Worm (Caenorhabditis elegans) whole organism, L4 larva: ENCODE results near the gene T23F2.5.

Source experiments
- F10B5.3 ChIP-seq: sonication (generic microtip); optimal IDR thresholded peaks from 2 replicates; lab custom pipeline; 2016; ENCODE audit warnings: mild to moderate bottlenecking, missing genetic modification characterization, missing compliant biosample characterization
- F44E2.7 ChIP-seq: fragments of 200-800 bp; sonication (Bioruptor generic); IDR thresholded peaks from 2 replicates; pipeline ENCODE4 v2.1.2; 2022; ENCODE audit warnings: missing genetic modification characterization, missing compliant biosample characterization
- aha-1 ChIP-seq: fragments of 150-350 bp; peaks from one replicate; lab custom pipeline; 2014; ENCODE audit warnings: missing biosample characterization, missing genetic modification characterization
- ama-1 ChIP-seq: fragments of 150-350 bp; optimal IDR thresholded peaks from 2 replicates; lab custom pipeline; 2014; ENCODE audit warnings: inconsistent platforms, mixed read lengths
- ceh-20 ChIP-seq: fragments of 200-800 bp; sonication (Bioruptor generic); IDR thresholded peaks from 2 replicates; pipeline ENCODE4 v1.3.6; 2022; ENCODE audit warnings: missing genetic modification reagents, missing genetic modification characterization, missing compliant biosample characterization
- ceh-32 ChIP-seq: sonication (generic microtip); optimal IDR thresholded peaks from 2 replicates; lab custom pipeline; 2016; ENCODE audit warnings: mild to moderate bottlenecking, missing genetic modification characterization, missing compliant biosample characterization; ENCODE audit not compliant: poor library complexity
- ceh-44 ChIP-seq: fragments of 200-800 bp; sonication (Bioruptor generic); IDR thresholded peaks from 2 replicates; pipeline ENCODE4 v1.3.6; 2022; ENCODE audit warnings: missing genetic modification reagents, missing genetic modification characterization, missing compliant biosample characterization
- ceh-82 ChIP-seq: sonication (generic microtip); optimal IDR thresholded peaks from 2 replicates; lab custom pipeline; 2017; ENCODE audit warnings: missing biosample characterization, missing genetic modification characterization
- daf-16 ChIP-seq, 3 experiments: sonication (generic microtip); optimal IDR thresholded peaks; 2 replicates each; lab custom pipeline; 2016 to 2017; ENCODE audit warnings: missing genetic modification characterization in 3 of 3, missing genetic modification reagents in 3 of 3, mild to moderate bottlenecking in 2 of 3, missing compliant biosample characterization in 2 of 3, missing biosample characterization in 1 of 3, moderate library complexity in 1 of 3
- dmd-6 ChIP-seq: fragments of 200-800 bp; sonication (Bioruptor generic); IDR thresholded peaks from 2 replicates; pipeline ENCODE4 v1.3.6; 2022; ENCODE audit warnings: missing genetic modification reagents, missing genetic modification characterization, missing compliant biosample characterization
- dmd-8 ChIP-seq: fragments of 200-800 bp; sonication (Bioruptor generic); IDR thresholded peaks from 2 replicates; pipeline ENCODE4 v1.3.6; 2022; ENCODE audit warnings: missing genetic modification characterization, missing compliant biosample characterization
- dve-1 ChIP-seq: sonication (generic microtip); optimal IDR thresholded peaks from 2 replicates; lab custom pipeline; 2017; ENCODE audit warnings: antibody characterized with exemption, mild to moderate bottlenecking, missing genetic modification characterization, missing compliant biosample characterization; ENCODE audit not compliant: insufficient read depth
- egl-43 ChIP-seq: fragments of 200-800 bp; sonication (Bioruptor generic); IDR thresholded peaks from 2 replicates; pipeline ENCODE4 v1.3.6; 2022; ENCODE audit warnings: missing genetic modification reagents, missing genetic modification characterization, missing compliant biosample characterization
- fos-1 ChIP-seq: fragments of 150-350 bp; optimal IDR thresholded peaks from 2 replicates; lab custom pipeline; 2014; ENCODE audit warnings: missing biosample characterization, missing genetic modification characterization
- hif-1 ChIP-seq, 2 experiments: sonication (generic microtip); optimal IDR thresholded peaks; 2 replicates each; lab custom pipeline; 2016 to 2017; ENCODE audit warnings: missing compliant biosample characterization in 2 of 2, missing genetic modification characterization in 2 of 2, missing genetic modification reagents in 2 of 2, missing genotype in 2 of 2, mild to moderate bottlenecking in 1 of 2
- hlh-11 ChIP-seq: fragments of 200-800 bp; sonication (Bioruptor generic); optimal IDR thresholded peaks from 2 replicates; lab custom pipeline; 2018; ENCODE audit warnings: mild to moderate bottlenecking, missing genetic modification characterization, missing compliant biosample characterization
- hlh-30 ChIP-seq: sonication (generic microtip); optimal IDR thresholded peaks from 2 replicates; lab custom pipeline; 2017; ENCODE audit warnings: antibody characterized with exemption, mild to moderate bottlenecking, missing genetic modification characterization, missing compliant biosample characterization; ENCODE audit not compliant: insufficient read depth
- hmg-1.1 ChIP-seq: fragments of 200-800 bp; sonication (Bioruptor generic); IDR thresholded peaks from 2 replicates; pipeline ENCODE4 v1.3.6; 2022; ENCODE audit warnings: missing genetic modification reagents, missing genetic modification characterization, missing compliant biosample characterization
- lim-7 ChIP-seq: fragments of 200-800 bp; sonication (Bioruptor generic); IDR thresholded peaks from 2 replicates; pipeline ENCODE4 v1.3.6; 2022; ENCODE audit warnings: missing genetic modification characterization, missing compliant biosample characterization
- lin-39 ChIP-seq: fragments of 150-350 bp; optimal IDR thresholded peaks from 2 replicates; lab custom pipeline; 2014; ENCODE audit warnings: missing biosample characterization, missing genetic modification reagents, missing genetic modification characterization
- lsy-2 ChIP-seq, 2 experiments: fragments of 150-350 bp in 1 of 2; sonication (generic microtip) in 1 of 2; optimal IDR thresholded peaks; 2 replicates each; lab custom pipeline; 2014 to 2017; ENCODE audit warnings: missing biosample characterization in 2 of 2, missing genetic modification characterization in 2 of 2
- madf-5 ChIP-seq, 2 experiments: fragments of 200-800 bp; sonication (Bioruptor generic); IDR thresholded peaks; 2 replicates each; pipeline ENCODE4 v1.3.6; 2022; ENCODE audit warnings: missing compliant biosample characterization in 2 of 2, missing genetic modification characterization in 2 of 2
- madf-9 ChIP-seq: fragments of 200-800 bp; sonication (Bioruptor generic); conservative IDR thresholded peaks from 2 replicates; pipeline ENCODE4 v1.3.6; 2022; ENCODE audit warnings: missing genetic modification reagents, missing genetic modification characterization, missing compliant biosample characterization
- mdl-1 ChIP-seq, 2 experiments: fragments of 150-350 bp in 1 of 2; sonication (generic microtip) in 1 of 2; optimal IDR thresholded peaks; 2 replicates each; lab custom pipeline; 2014 to 2017; ENCODE audit warnings: missing biosample characterization in 2 of 2, missing genetic modification characterization in 2 of 2
- mep-1 ChIP-seq: fragments of 150-350 bp; sonication (generic microtip); optimal IDR thresholded peaks from 3 replicates; lab custom pipeline; 2014; ENCODE audit warnings: missing biosample characterization, missing genetic modification characterization
- mes-2 ChIP-seq: sonication (generic microtip); optimal IDR thresholded peaks from 2 replicates; lab custom pipeline; 2016; ENCODE audit warnings: missing genotype, mild to moderate bottlenecking, missing genetic modification characterization, missing compliant biosample characterization; ENCODE audit not compliant: poor library complexity, severe bottlenecking
- mxl-3 ChIP-seq: fragments of 200-800 bp; sonication (Bioruptor generic); optimal IDR thresholded peaks from 2 replicates; lab custom pipeline; 2018; ENCODE audit warnings: mild to moderate bottlenecking, missing genetic modification characterization, missing compliant biosample characterization
- nhr-28 ChIP-seq: fragments of 150-350 bp; optimal IDR thresholded peaks from 2 replicates; lab custom pipeline; 2014; ENCODE audit warnings: missing biosample characterization, missing genetic modification characterization
- nhr-48 ChIP-seq: sonication (generic microtip); optimal IDR thresholded peaks from 2 replicates; lab custom pipeline; 2016; ENCODE audit warnings: mild to moderate bottlenecking, missing genetic modification characterization, missing compliant biosample characterization
- nhr-76 ChIP-seq: fragments of 150-350 bp; optimal IDR thresholded peaks from 2 replicates; lab custom pipeline; 2014; ENCODE audit warnings: missing biosample characterization, missing genetic modification characterization
- pha-4 ChIP-seq, 2 experiments: fragments of 150-350 bp in 1 of 2; fragments of 200-800 bp in 1 of 2; sonication (Bioruptor generic) in 1 of 2; IDR thresholded peaks in 1 of 2; optimal IDR thresholded peaks in 1 of 2; 2 replicates each; pipeline versions ENCODE4 v1.3.6 to Lab custom; 2014 to 2022; ENCODE audit warnings: missing genetic modification characterization in 2 of 2, missing genetic modification reagents in 2 of 2, missing biosample characterization in 1 of 2, missing compliant biosample characterization in 1 of 2
- pqm-1 ChIP-seq: sonication (generic microtip); optimal IDR thresholded peaks from 2 replicates; lab custom pipeline; 2017; ENCODE audit warnings: missing biosample characterization, missing genetic modification characterization
- rbr-2 ChIP-seq: sonication (generic microtip); optimal IDR thresholded peaks from 2 replicates; lab custom pipeline; 2016; ENCODE audit warnings: missing genotype, missing genetic modification characterization, missing compliant biosample characterization
- sdz-12 ChIP-seq: fragments of 200-800 bp; sonication (Bioruptor generic); optimal IDR thresholded peaks from 2 replicates; lab custom pipeline; 2018; ENCODE audit warnings: mild to moderate bottlenecking, missing genetic modification characterization, missing compliant biosample characterization
- set-16 ChIP-seq: fragments of 200-800 bp; sonication (Bioruptor generic); IDR thresholded peaks from 2 replicates; pipeline ENCODE4 v1.3.6; 2022; ENCODE audit warnings: missing genetic modification reagents, missing genetic modification characterization, missing compliant biosample characterization
- spr-1 ChIP-seq: sonication (generic microtip); optimal IDR thresholded peaks from 2 replicates; lab custom pipeline; 2016; ENCODE audit warnings: mild to moderate bottlenecking, missing genetic modification characterization, missing compliant biosample characterization
- spr-3 ChIP-seq: fragments of 200-800 bp; sonication (Bioruptor generic); optimal IDR thresholded peaks from 2 replicates; lab custom pipeline; 2018; ENCODE audit warnings: mild to moderate bottlenecking, missing genetic modification characterization, missing compliant biosample characterization
- tag-97 ChIP-seq: fragments of 200-800 bp; sonication (Bioruptor generic); IDR thresholded peaks from 2 replicates; pipeline ENCODE4 v1.3.6; 2022; ENCODE audit warnings: missing genetic modification characterization, missing compliant biosample characterization
- tra-1 ChIP-seq: fragments of 200-800 bp; sonication (Bioruptor generic); IDR thresholded peaks from 2 replicates; pipeline ENCODE4 v1.3.6; 2022; ENCODE audit warnings: missing genetic modification reagents, missing genetic modification characterization, missing compliant biosample characterization
- unc-130 ChIP-seq: sonication (generic microtip); optimal IDR thresholded peaks from 2 replicates; lab custom pipeline; 2016; ENCODE audit warnings: missing genetic modification reagents, missing genetic modification characterization, missing compliant biosample characterization
- unc-62 ChIP-seq, 3 experiments: fragments of 150-350 bp in 1 of 3; sonication (generic microtip); optimal IDR thresholded peaks in 2 of 3; peaks in 1 of 3; 1 replicate in 1 of 3; 2 replicates in 2 of 3; lab custom pipeline; 2014 to 2017; ENCODE audit warnings: missing biosample characterization in 3 of 3, missing genetic modification characterization in 3 of 3, missing genetic modification reagents in 3 of 3, missing genotype in 1 of 3
- zfp-2 ChIP-seq: sonication (generic microtip); optimal IDR thresholded peaks from 2 replicates; lab custom pipeline; 2016; ENCODE audit warnings: mild to moderate bottlenecking, missing genetic modification characterization, missing compliant biosample characterization
- zfp-3 ChIP-seq: fragments of 200-800 bp; sonication (Bioruptor generic); conservative IDR thresholded peaks from 2 replicates; pipeline ENCODE4 v1.3.6; 2022; ENCODE audit warnings: missing genetic modification reagents, missing genetic modification characterization, missing compliant biosample characterization
- zip-2 ChIP-seq: fragments of 150-350 bp; optimal IDR thresholded peaks from 2 replicates; lab custom pipeline; 2014; ENCODE audit warnings: missing biosample characterization, missing genetic modification characterization
- ztf-7 ChIP-seq: fragments of 150-350 bp; optimal IDR thresholded peaks from 2 replicates; lab custom pipeline; 2014; ENCODE audit warnings: missing biosample characterization, missing genetic modification characterization

The T23F2.5 gene

ce11 chrX:5522769-5523601 lies 6.0 kb upstream of the T23F2.5 start, which contains the start of gene mboa-3:
Gene mboa-3 (minus strand): TSS chrX:5522819.
- TF ChIP-seq daf-16 (GFP tag; optimal IDR thresholded peaks at IDR 0.05; lab: Kevin White, UChicago) (peak in 1 of 2 experiments; percentile 12), daf-16 (tag; optimal IDR thresholded peaks at IDR 0.05; lab: Kevin White, UChicago) (peak; percentile 68), hlh-30 (tag; lab: Kevin White, UChicago) (peak; percentile 57), hmg-1.1 (GFP tag; lab: Robert Waterston, UW) (0 out of 2 replicates have a peak, but pooled peaks have one; percentile 10), unc-62 (GFP tag; optimal IDR thresholded peaks at IDR 0.05 in 1 of 2; lab: Kevin White, UChicago) (peak in 1 of 2 experiments; percentile 87), unc-62 (tag; optimal IDR thresholded peaks at IDR 0.05; lab: Kevin White, UChicago) (no peak), hlh-11 (peak; percentile 70), pqm-1 (tag; lab: Kevin White, UChicago) (peak; percentile 17), set-16 (GFP tag; lab: Robert Waterston, UW) (no peak), hif-1 (tag; optimal IDR thresholded peaks at IDR 0.05; lab: Kevin White, UChicago) (no peak), dmd-6 (GFP tag; lab: Robert Waterston, UW) (peak; percentile 76), tra-1 (GFP tag; lab: Robert Waterston, UW) (0 out of 2 replicates have a peak, but pooled peaks have one; percentile 22), mdl-1 (tag; optimal IDR thresholded peaks at IDR 0.05; lab: Kevin White, UChicago) (peak in 1 of 2 experiments; percentile 84), unc-130 (GFP tag; lab: Kevin White, UChicago) (no peak), dve-1 (tag; lab: Kevin White, UChicago) (peak; percentile 22), ceh-44 (no peak), aha-1 (tag; lab: Kevin White, UChicago) (peak; percentile 97), zip-2 (no peak), ceh-20 (GFP tag; lab: Robert Waterston, UW) (0 out of 2 replicates have a peak, but pooled peaks have one; percentile 15), pha-4 (GFP tag; IDR thresholded peaks at IDR 0.05; lab: Robert Waterston, UW) (peak; percentile 14; the same call in 1 of the 2 replicates), pha-4 (tag; optimal IDR thresholded peaks at IDR 0.05; lab: Kevin White, UChicago) (peak; percentile 52), lim-7 (GFP tag; lab: Robert Waterston, UW) (0 out of 2 replicates have a peak, but pooled peaks have one; percentile 5), mes-2 (tag; lab: Kevin White, UChicago) (peak; percentile 17), mep-1 (peak; percentile 8), F44E2.7 (GFP tag; lab: Robert Waterston, UW) (no peak), madf-9 (GFP tag; lab: Robert Waterston, UW) (0 out of 2 replicates have a peak, but pooled peaks have one; percentile 28), nhr-28 (tag; lab: Kevin White, UChicago) (peak; percentile 51), mxl-3 (GFP tag; lab: Kevin White, UChicago) (peak; percentile 64)
- TF ChIP-seq, all 104 proteins: peak for 19

DNA sequence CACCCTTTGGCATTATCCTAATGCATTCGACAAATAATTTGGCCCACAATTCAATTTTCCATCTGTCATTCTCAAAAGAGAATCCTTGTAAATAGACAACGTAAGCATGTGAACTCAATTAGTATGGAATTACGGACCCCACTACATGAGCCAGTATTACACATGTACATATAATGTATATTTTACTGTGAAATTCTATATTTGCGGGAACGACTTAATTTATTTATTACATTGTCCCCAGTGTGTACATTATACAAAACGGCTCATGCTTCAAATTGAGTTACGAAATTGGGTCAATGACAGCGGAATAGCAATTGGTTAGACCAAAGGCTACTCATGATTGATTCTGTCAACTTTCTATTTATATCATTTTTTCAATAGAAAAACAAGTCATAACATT lies 2.6 kb upstream of the T23F2.5 start:
- TF ChIP-seq ceh-82 (tag; lab: Kevin White, UChicago), result no peak
- TF ChIP-seq tag-97, result no peak
- TF ChIP-seq egl-43, result no peak
- TF ChIP-seq nhr-76 (tag; lab: Kevin White, UChicago), result no peak
- TF ChIP-seq spr-3 (GFP tag; lab: Kevin White, UChicago), result no peak
- no peak for TF ChIP-seq lsy-2 (tag; optimal IDR thresholded peaks at IDR 0.05; lab: Kevin White, UChicago)
- TF ChIP-seq zfp-3 (GFP tag; lab: Robert Waterston, UW), result 0 out of 2 replicates have a peak, but pooled peaks have one; percentile 60
- no peak for TF ChIP-seq zfp-2
- TF ChIP-seq rbr-2 (tag; lab: Kevin White, UChicago), result no peak
- no peak for TF ChIP-seq F10B5.3 (tag; lab: Kevin White, UChicago)
- TF ChIP-seq madf-5 (GFP tag; IDR thresholded peaks at IDR 0.05; lab: Robert Waterston, UW), result no peak
- TF ChIP-seq ztf-7 (tag; lab: Kevin White, UChicago), result no peak
- no peak for TF ChIP-seq ama-1 (lab: Kevin White, UChicago)
- no peak for TF ChIP-seq spr-1 (tag; lab: Kevin White, UChicago)
- no peak for TF ChIP-seq ceh-32 (tag; lab: Kevin White, UChicago)
- TF ChIP-seq dmd-8 (GFP tag; lab: Robert Waterston, UW), result no peak
- no peak for TF ChIP-seq sdz-12
- no peak for TF ChIP-seq zip-2
- no peak for TF ChIP-seq lin-39 (tag; lab: Kevin White, UChicago)
- peak in 1 of 2 experiments; percentile 67 for TF ChIP-seq unc-62 (GFP tag; optimal IDR thresholded peaks at IDR 0.05 in 1 of 2; lab: Kevin White, UChicago)
- TF ChIP-seq unc-62 (tag; optimal IDR thresholded peaks at IDR 0.05; lab: Kevin White, UChicago), result no peak
- TF ChIP-seq dve-1 (tag; lab: Kevin White, UChicago), result peak; percentile 14
- no peak for TF ChIP-seq fos-1
- TF ChIP-seq nhr-48 (tag; lab: Kevin White, UChicago), result peak; percentile 15
